Fruit fly (Drosophila melanogaster) whole organism, wandering third instar larva: ENCODE results near the gene ball.

ENCODE experiments used
- CG32264 ChIP-seq: fragments of 200-800 bp; sonication (Bioruptor generic); optimal IDR thresholded peaks from 2 replicates; lab custom pipeline; 2016; ENCODE audit warnings: missing biosample characterization, missing genetic modification characterization
- CG9705 ChIP-seq: fragments of 200-800 bp; sonication (Bioruptor generic); optimal IDR thresholded peaks from 2 replicates; lab custom pipeline; 2018; ENCODE audit warnings: missing biosample characterization, mild to moderate bottlenecking, missing genetic modification characterization
- CrebA ChIP-seq: fragments of 200-800 bp; sonication (Bioruptor generic); optimal IDR thresholded peaks from 2 replicates; lab custom pipeline; 2016; ENCODE audit warnings: missing biosample characterization, mild to moderate bottlenecking, missing genetic modification characterization, borderline replicate concordance
- Dfd ChIP-seq: fragments of >200 bp; optimal IDR thresholded peaks from 2 replicates; lab custom pipeline; 2017; ENCODE audit warnings: missing biosample characterization, missing genetic modification characterization
- Dif ChIP-seq: fragments of 200-275, 200-300 bp; sonication (Bioruptor generic); optimal IDR thresholded peaks from 2 replicates; lab custom pipeline; 2018; ENCODE audit warnings: missing biosample characterization, missing genetic modification characterization; ENCODE audit not compliant: partially characterized antibody
- GATAd ChIP-seq: sonication (Bioruptor generic); optimal IDR thresholded peaks from 2 replicates; lab custom pipeline; 2016; ENCODE audit warnings: missing biosample characterization, missing genetic modification characterization
- HLH106 ChIP-seq: fragments of 200-800 bp; optimal IDR thresholded peaks from 3 replicates; lab custom pipeline; 2019; ENCODE audit warnings: missing biosample characterization, mild to moderate bottlenecking, missing genetic modification characterization, moderate library complexity
- Hnf4 ChIP-seq: fragments of 200-800 bp; sonication (Bioruptor generic); optimal IDR thresholded peaks from 2 replicates; lab custom pipeline; 2016; ENCODE audit warnings: missing biosample characterization, mild to moderate bottlenecking, missing genetic modification characterization
- Hr78 ChIP-seq: fragments of >200 bp; optimal IDR thresholded peaks from 2 replicates; lab custom pipeline; 2017; ENCODE audit warnings: missing biosample characterization, missing genetic modification characterization
- Hr83 ChIP-seq: fragments of 200-300 bp; sonication (Bioruptor generic); optimal IDR thresholded peaks from 2 replicates; lab custom pipeline; 2016; ENCODE audit warnings: missing biosample characterization, mild to moderate bottlenecking, missing genetic modification characterization, moderate library complexity; ENCODE audit not compliant: poor library complexity, severe bottlenecking
- Jra ChIP-seq: sonication (Bioruptor generic); optimal IDR thresholded peaks from 2 replicates; lab custom pipeline; 2016; ENCODE audit warnings: missing biosample characterization, missing genetic modification characterization
- Mio ChIP-seq: sonication (Bioruptor generic); optimal IDR thresholded peaks from 2 replicates; lab custom pipeline; 2016; ENCODE audit warnings: missing biosample characterization, missing genetic modification characterization
- Myc ChIP-seq: fragments of >200 bp; optimal IDR thresholded peaks from 2 replicates; lab custom pipeline; 2017
- N ChIP-seq: fragments of >200 bp; optimal IDR thresholded peaks from 2 replicates; lab custom pipeline; 2018; ENCODE audit warnings: missing biosample characterization, missing external identifiers, missing genetic modification characterization
- OdsH ChIP-seq: fragments of 200-800 bp; sonication (Bioruptor generic); optimal IDR thresholded peaks from 2 replicates; lab custom pipeline; 2016; ENCODE audit warnings: missing biosample characterization, mild to moderate bottlenecking, missing genetic modification characterization
- Rel ChIP-seq, 2 experiments: fragments of 200-800 bp; sonication (Bioruptor generic) in 1 of 2; optimal IDR thresholded peaks; 2 replicates in 1 of 2; 3 replicates in 1 of 2; lab custom pipeline; 2016 to 2019; ENCODE audit warnings: mild to moderate bottlenecking in 2 of 2, missing biosample characterization in 2 of 2, missing genetic modification characterization in 2 of 2, moderate library complexity in 1 of 2
- Sp1 ChIP-seq: fragments of 200-800 bp; sonication (Bioruptor generic); optimal IDR thresholded peaks from 3 replicates; lab custom pipeline; 2019; ENCODE audit warnings: missing biosample characterization, mild to moderate bottlenecking, missing genetic modification characterization, moderate library complexity
- Vsx2 ChIP-seq: fragments of 200-300, 225-300 bp; sonication (Bioruptor generic); optimal IDR thresholded peaks from 2 replicates; lab custom pipeline; 2018; ENCODE audit warnings: missing biosample characterization, missing genetic modification characterization; ENCODE audit not compliant: partially characterized antibody
- br ChIP-seq: fragments of 200-800 bp; sonication (Bioruptor generic); optimal IDR thresholded peaks from 2 replicates; lab custom pipeline; 2016; ENCODE audit warnings: missing biosample characterization, missing genetic modification characterization
- brk ChIP-seq: fragments of 200-800 bp; sonication (Bioruptor generic); optimal IDR thresholded peaks from 2 replicates; lab custom pipeline; 2016; ENCODE audit warnings: missing biosample characterization, mild to moderate bottlenecking, missing genetic modification characterization
- dl ChIP-seq, 2 experiments: fragments of 175-275, 200-275 bp in 1 of 2; fragments of 200-275 bp in 1 of 2; sonication (Bioruptor generic); optimal IDR thresholded peaks; lab custom pipeline; 2018; ENCODE audit warnings: mild to moderate bottlenecking in 2 of 2, missing biosample characterization in 2 of 2, missing genetic modification characterization in 2 of 2, moderate library complexity in 2 of 2; ENCODE audit not compliant: partially characterized antibody in 2 of 2, insufficient read depth in 1 of 2
- dmrt93B ChIP-seq: fragments of 200-800 bp; sonication (Bioruptor generic); optimal IDR thresholded peaks from 2 replicates; lab custom pipeline; 2018; ENCODE audit warnings: missing biosample characterization, mild to moderate bottlenecking, missing genetic modification characterization
- dsf ChIP-seq: sonication (Bioruptor generic); optimal IDR thresholded peaks from 2 replicates; lab custom pipeline; 2016; ENCODE audit warnings: missing biosample characterization, missing genetic modification characterization, borderline replicate concordance
- ey ChIP-seq: fragments of 200-800 bp; sonication (Bioruptor generic); optimal IDR thresholded peaks from 2 replicates; lab custom pipeline; 2016; ENCODE audit warnings: missing biosample characterization, missing genetic modification characterization
- foxo ChIP-seq, 2 experiments: fragments of 200-800 bp; sonication (Bioruptor generic); optimal IDR thresholded peaks; 2 replicates in 1 of 2; 3 replicates in 1 of 2; lab custom pipeline; 2016 to 2017; ENCODE audit warnings: missing biosample characterization in 2 of 2, missing genetic modification characterization in 2 of 2
- fru ChIP-seq: fragments of 200-800 bp; sonication (Bioruptor generic); optimal IDR thresholded peaks from 3 replicates; lab custom pipeline; 2016; ENCODE audit warnings: missing biosample characterization, mild to moderate bottlenecking, missing genetic modification characterization
- h ChIP-seq: fragments of 200-800 bp; sonication (Bioruptor generic); optimal IDR thresholded peaks from 3 replicates; lab custom pipeline; 2016; ENCODE audit warnings: missing biosample characterization, mild to moderate bottlenecking, missing genetic modification characterization
- jim ChIP-seq: fragments of 175-275, 200-325 bp; sonication (Bioruptor generic); optimal IDR thresholded peaks from 2 replicates; lab custom pipeline; 2016; ENCODE audit warnings: missing biosample characterization, mild to moderate bottlenecking, missing genetic modification characterization
- lola ChIP-seq: fragments of >200 bp; optimal IDR thresholded peaks from 2 replicates; lab custom pipeline; 2017; ENCODE audit warnings: missing biosample characterization, missing genetic modification characterization
- pan ChIP-seq: fragments of >200 bp; optimal IDR thresholded peaks from 2 replicates; lab custom pipeline; 2017
- psq ChIP-seq: fragments of 200-800 bp; sonication (Bioruptor generic); optimal IDR thresholded peaks from 3 replicates; lab custom pipeline; 2017; ENCODE audit warnings: missing biosample characterization, mild to moderate bottlenecking, missing genetic modification characterization, moderate library complexity
- sage ChIP-seq: fragments of 200-800 bp; sonication (Bioruptor generic); optimal IDR thresholded peaks from 2 replicates; lab custom pipeline; 2016; ENCODE audit warnings: missing biosample characterization, mild to moderate bottlenecking, missing genetic modification characterization
- tai ChIP-seq: sonication (Bioruptor generic); optimal IDR thresholded peaks from 2 replicates; lab custom pipeline; 2016; ENCODE audit warnings: missing biosample characterization, missing genetic modification characterization
- usp ChIP-seq: fragments of >200 bp; optimal IDR thresholded peaks from 2 replicates; lab custom pipeline; 2017; ENCODE audit warnings: missing biosample characterization, missing genetic modification characterization
- woc ChIP-seq: sonication (Bioruptor generic); optimal IDR thresholded peaks from 2 replicates; lab custom pipeline; 2016; ENCODE audit warnings: missing biosample characterization, mild to moderate bottlenecking, missing genetic modification characterization

ball gene

dm6 chr3R:26886283-26886689, 19.7 kb upstream of the ball start (continued):
- TF ChIP-seq sage (GFP tag; lab: Kevin White, UChicago) (peak; percentile 1), dmrt93B (GFP tag; lab: Kevin White, UChicago) (peak; percentile 52), Vsx2 (GFP tag; lab: Kevin White, UChicago) (no peak), psq (GFP tag; lab: Kevin White, UChicago) (peak; percentile 74), CrebA (no peak), Dif (GFP tag; lab: Kevin White, UChicago) (no peak), Hnf4 (GFP tag; lab: Kevin White, UChicago) (peak; percentile 16), GATAd (GFP tag; lab: Kevin White, UChicago) (no peak), HLH106 (tag; lab: Kevin White, UChicago) (peak; percentile 67), fru (GFP tag; lab: Kevin White, UChicago) (peak; percentile 57)

- TF ChIP-seq CG9705 (GFP tag; lab: Kevin White, UChicago) (no peak), Rel (GFP tag; optimal IDR thresholded peaks at IDR 0.05; lab: Kevin White, UChicago) (no peak), Rel (tag; optimal IDR thresholded peaks at IDR 0.05; lab: Kevin White, UChicago) (no peak), CG32264 (GFP tag; lab: Kevin White, UChicago) (no peak), Dfd (no peak), fru (GFP tag; lab: Kevin White, UChicago) (no peak), Jra (no peak), psq (GFP tag; lab: Kevin White, UChicago) (no peak), usp (no peak), pan (lab: Kevin White, UChicago) (no peak), sage (GFP tag; lab: Kevin White, UChicago) (no peak), N (GFP tag; lab: Kevin White, UChicago) (no peak), woc (GFP tag; lab: Kevin White, UChicago) (no peak), Hr78 (GFP tag; lab: Kevin White, UChicago) (no peak), brk (no peak), HLH106 (tag; lab: Kevin White, UChicago) (no peak), Mio (GFP tag; lab: Kevin White, UChicago) (no peak), Hnf4 (GFP tag; lab: Kevin White, UChicago) (no peak), Hr83 (GFP tag; lab: Kevin White, UChicago) (no peak)
- TF ChIP-seq, all 38 proteins: peak for 0
Measured at dm6 chr3R:26885192-26885591, 18.6 kb upstream of the ball start.

DNA sequence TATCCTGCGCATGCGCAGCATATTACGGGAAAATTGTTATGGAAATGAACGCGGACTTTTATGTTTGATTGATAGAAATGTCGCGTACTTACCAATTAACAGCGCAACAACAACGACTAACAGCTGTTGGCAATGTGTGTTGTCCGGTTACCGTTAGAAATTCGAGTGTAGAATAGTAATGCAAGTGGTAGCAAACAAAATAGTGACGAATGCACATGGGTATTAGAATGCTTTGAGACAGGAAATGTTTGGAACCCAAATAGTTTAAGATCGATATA, 16.3 kb upstream of the ball start:
- TF ChIP-seq OdsH (no peak), CG32264 (GFP tag; lab: Kevin White, UChicago) (no peak), Hr78 (GFP tag; lab: Kevin White, UChicago) (no peak)

DNA sequence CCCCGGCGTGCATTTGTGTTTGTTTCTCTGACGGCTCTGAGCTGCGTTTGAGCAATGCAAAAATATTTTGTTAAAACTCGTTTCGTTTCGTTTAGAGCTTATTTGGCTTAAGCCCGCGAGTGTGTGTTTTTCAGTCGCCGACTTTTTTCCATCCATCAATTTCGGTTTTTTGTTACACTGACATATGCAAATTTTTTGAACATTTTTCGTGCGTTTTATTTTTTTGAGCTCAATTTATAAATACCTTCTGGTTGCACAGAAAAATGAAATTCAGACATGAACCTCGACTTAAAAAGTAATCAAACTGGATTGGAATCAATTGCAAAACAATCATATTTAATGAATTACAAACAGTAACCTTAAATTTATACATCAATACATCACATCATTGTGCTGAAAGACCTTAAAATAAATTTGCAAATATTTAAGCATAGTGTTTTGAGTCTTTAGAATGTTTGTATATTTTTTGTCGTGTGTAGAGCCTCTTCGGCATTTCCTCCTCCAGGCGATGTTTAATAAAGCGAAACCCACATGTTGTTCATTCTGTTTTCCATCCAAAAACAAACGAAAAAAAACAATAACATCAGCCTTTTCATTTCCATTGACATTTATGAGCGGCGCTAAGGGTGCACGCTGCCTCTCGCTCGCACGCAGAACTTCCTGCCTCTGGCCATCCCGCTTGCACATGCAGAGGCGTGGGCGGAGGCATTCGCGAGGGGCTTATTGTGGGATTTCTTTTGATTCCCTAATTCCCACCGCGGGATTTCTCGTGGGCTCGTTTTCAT, 15.8 kb upstream of the ball start:
- TF ChIP-seq Hr78 (GFP tag; lab: Kevin White, UChicago) = no peak
- no peak for TF ChIP-seq lola (GFP tag; lab: Kevin White, UChicago)
- peak; percentile 0 for TF ChIP-seq psq (GFP tag; lab: Kevin White, UChicago)
- TF ChIP-seq jim (GFP tag; lab: Kevin White, UChicago) = no peak
- peak; percentile 48 for TF ChIP-seq brk
- TF ChIP-seq OdsH = no peak
- TF ChIP-seq HLH106 (tag; lab: Kevin White, UChicago) = peak; percentile 29
- TF ChIP-seq N (GFP tag; lab: Kevin White, UChicago) = no peak
- TF ChIP-seq ey (GFP tag; lab: Kevin White, UChicago) = peak; percentile 11
- TF ChIP-seq tai (GFP tag; lab: Kevin White, UChicago) = no peak
- no peak for TF ChIP-seq Dif (GFP tag; lab: Kevin White, UChicago)
- no peak for TF ChIP-seq usp
- TF ChIP-seq CrebA = no peak
- no peak for TF ChIP-seq Sp1 (GFP tag; lab: Kevin White, UChicago)
- TF ChIP-seq h (GFP tag; lab: Kevin White, UChicago) = peak; percentile 27
- no peak for TF ChIP-seq Dfd
- TF ChIP-seq dsf = no peak
- no peak for TF ChIP-seq dl (GFP tag; optimal IDR thresholded peaks at IDR 0.05; lab: Kevin White, UChicago; ENCODE audit: insufficient read depth in 1 of 2, partially characterized antibody in 2 of 2)
- no peak for TF ChIP-seq Hr83 (GFP tag; lab: Kevin White, UChicago)
- no peak for TF ChIP-seq dmrt93B (GFP tag; lab: Kevin White, UChicago)
- TF ChIP-seq GATAd (GFP tag; lab: Kevin White, UChicago) = no peak
- TF ChIP-seq Vsx2 (GFP tag; lab: Kevin White, UChicago) = no peak
- TF ChIP-seq sage (GFP tag; lab: Kevin White, UChicago) = no peak
- TF ChIP-seq br (GFP tag; lab: Kevin White, UChicago) = no peak
- no peak for TF ChIP-seq Rel (GFP tag; optimal IDR thresholded peaks at IDR 0.05; lab: Kevin White, UChicago)
- no peak for TF ChIP-seq Rel (tag; optimal IDR thresholded peaks at IDR 0.05; lab: Kevin White, UChicago)
- peak in 1 of 2 experiments; percentile 40 for TF ChIP-seq foxo (GFP tag; optimal IDR thresholded peaks at IDR 0.05; lab: Kevin White, UChicago)
- TF ChIP-seq fru (GFP tag; lab: Kevin White, UChicago) = peak; percentile 29
- TF ChIP-seq woc (GFP tag; lab: Kevin White, UChicago) = peak; percentile 22
- no peak for TF ChIP-seq Myc (lab: Kevin White, UChicago)
